Fruit fly (Drosophila melanogaster): Measurements from ENCODE around the gene CG12499.

DNA sequence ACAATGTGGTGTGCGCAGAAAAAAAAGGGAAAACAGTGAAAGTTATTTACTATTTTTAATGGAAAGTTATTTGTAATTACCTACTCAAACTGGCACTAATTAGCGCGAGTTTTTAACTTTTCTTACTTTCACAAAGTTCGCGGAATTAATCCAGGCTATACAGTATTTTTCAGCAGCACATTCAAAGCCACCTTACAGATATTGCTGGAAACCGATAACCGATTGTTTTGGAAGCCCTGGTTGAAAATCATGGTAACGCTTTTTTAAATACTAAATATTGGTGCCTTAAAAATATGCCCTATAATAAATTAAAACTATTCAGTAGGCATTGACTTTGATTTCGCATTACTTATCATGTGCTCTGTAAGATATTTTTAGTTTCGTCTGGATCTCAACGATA, 46.4 kb upstream of the CG12499 start, which contains the start of gene tHMG2:
- no peak for TF ChIP-seq Smox (GFP tag; optimal IDR thresholded peaks at IDR 0.05)
- TF ChIP-seq Lpt (GFP tag; optimal IDR thresholded peaks at IDR 0.05): no peak
- TF ChIP-seq fkh (GFP tag; optimal IDR thresholded peaks at IDR 0.05): no peak
- TF ChIP-seq CG16779 (tag; optimal IDR thresholded peaks at IDR 0.05): no peak
- no peak for TF ChIP-seq Hr39 (GFP tag; optimal IDR thresholded peaks at IDR 0.05)
- TF ChIP-seq CG10669 (GFP tag; optimal IDR thresholded peaks at IDR 0.05): no peak
- TF ChIP-seq CG15336 (GFP tag; IDR thresholded peaks at IDR 0.05): no peak
- no peak for TF ChIP-seq achi (GFP tag; optimal IDR thresholded peaks at IDR 0.05)
- no peak for TF ChIP-seq CG6163 (GFP tag; IDR thresholded peaks at IDR 0.05)
